Fruit fly (Drosophila melanogaster): ENCODE measurements around the gene stx.
A peak's percentile ranks its signal among the peaks of the same experiment; 100 is the strongest.

The stx gene

DNA sequence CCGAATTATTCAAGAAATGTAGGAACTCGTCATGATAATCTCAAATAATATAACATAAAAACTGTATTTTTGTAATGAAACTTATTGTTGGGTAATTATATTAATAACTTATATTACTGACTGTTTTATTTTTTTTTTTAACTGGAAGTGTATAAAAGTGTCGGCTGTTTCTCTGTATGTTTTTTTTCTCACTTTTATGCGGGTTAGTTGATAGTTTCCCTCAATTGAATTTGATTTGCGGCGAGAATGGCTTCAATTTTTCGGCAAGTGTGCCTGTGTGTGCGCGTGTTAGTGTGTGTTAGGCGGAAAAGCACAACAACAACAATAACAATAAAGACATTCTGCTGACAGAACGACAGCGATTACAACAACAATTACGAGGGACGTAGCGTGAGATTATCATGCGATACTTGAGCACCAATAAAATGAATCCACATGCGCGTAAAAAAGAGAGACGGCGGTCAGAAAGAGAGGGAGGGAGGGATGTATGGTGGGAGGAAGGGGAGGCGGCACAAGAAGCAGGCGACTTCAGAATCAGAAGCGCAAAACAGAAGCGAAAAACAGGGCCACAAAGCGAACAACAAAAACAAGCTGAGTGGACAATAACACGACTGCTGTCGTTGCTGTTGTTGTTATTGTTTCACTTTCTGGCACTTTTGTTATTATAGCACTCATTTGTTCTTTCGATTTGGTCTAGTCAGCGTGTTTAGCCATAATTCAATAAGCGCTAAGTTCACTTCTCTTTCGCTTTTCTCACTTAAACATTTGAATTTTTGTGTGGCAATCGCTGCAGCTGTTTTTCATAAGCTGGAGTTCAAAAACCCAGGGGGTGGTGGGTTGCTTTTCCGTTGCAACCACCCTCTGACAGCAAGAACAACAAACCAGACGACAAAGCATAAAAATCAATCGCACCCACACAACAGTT lies 18.5 kb upstream of the stx start (continued):
- TF ChIP-seq sc (optimal IDR thresholded peaks at IDR 0.05) = no peak
- no peak for TF ChIP-seq sc (GFP tag; optimal IDR thresholded peaks at IDR 0.05)
- no peak for TF ChIP-seq sr (GFP tag; IDR thresholded peaks at IDR 0.05)
- TF ChIP-seq Aef1 (GFP tag; IDR thresholded peaks at IDR 0.05) = peak; percentile 32; the same call in 1 of the 3 replicates
- TF ChIP-seq scrt (GFP tag; optimal IDR thresholded peaks at IDR 0.05) = peak; percentile 25
- peak in 1 of 3 experiments; percentile 17 for TF ChIP-seq lola (GFP tag; optimal IDR thresholded peaks at IDR 0.05)
- peak; percentile 19; the same call in 1 of the 2 replicates for TF ChIP-seq bowl (GFP tag; IDR thresholded peaks at IDR 0.05)
- TF ChIP-seq cg (GFP tag; optimal IDR thresholded peaks at IDR 0.05) = peak; percentile 64
- peak; percentile 93 for TF ChIP-seq Nf-YC (tag; optimal IDR thresholded peaks at IDR 0.05)
- peak; percentile 5 for TF ChIP-seq bcd (GFP tag; optimal IDR thresholded peaks at IDR 0.05)
- peak; percentile 30 for TF ChIP-seq nom (GFP tag; optimal IDR thresholded peaks at IDR 0.05)
- TF ChIP-seq Pdp1 (GFP tag; optimal IDR thresholded peaks at IDR 0.05) = no peak
- no peak for TF ChIP-seq CG13775 (GFP tag; optimal IDR thresholded peaks at IDR 0.05)
- TF ChIP-seq nerfin-2 (GFP tag; IDR thresholded peaks at IDR 0.05; ENCODE audit: partially characterized antibody) = no peak
- peak; percentile 22 for TF ChIP-seq CG13624 (GFP tag; optimal IDR thresholded peaks at IDR 0.05)
- TF ChIP-seq dan (GFP tag; IDR thresholded peaks at IDR 0.05) = no peak
- TF ChIP-seq Oli (tag; optimal IDR thresholded peaks at IDR 0.05) = peak; percentile 35
- peak; percentile 65; the same call in 2 of the 3 replicates for TF ChIP-seq ci (GFP tag; IDR thresholded peaks at IDR 0.05)
- no peak for TF ChIP-seq B-H2 (GFP tag; optimal IDR thresholded peaks at IDR 0.05)
- peak; percentile 5 for TF ChIP-seq CG6813 (GFP tag; optimal IDR thresholded peaks at IDR 0.05)
- TF ChIP-seq gem (tag; optimal IDR thresholded peaks at IDR 0.05) = peak; percentile 71
- TF ChIP-seq H15 (GFP tag; IDR thresholded peaks at IDR 0.05) = no peak
- TF ChIP-seq HmgZ (tag; optimal IDR thresholded peaks at IDR 0.05) = peak; percentile 34
- 0 out of 2 replicates have a peak, but pooled peaks have one; percentile 13 for TF ChIP-seq NFAT (GFP tag; IDR thresholded peaks at IDR 0.05)
- TF ChIP-seq Med (GFP tag) = peak; percentile 85
- peak; percentile 14 to 48 for TF ChIP-seq Trl (optimal IDR thresholded peaks at IDR 0.05)
- TF ChIP-seq Trl (GFP tag; optimal IDR thresholded peaks at IDR 0.05) = no peak
- TF ChIP-seq chm (GFP tag; IDR thresholded peaks at IDR 0.05) = peak; percentile 37; the same call in 1 of the 2 replicates
- peak; percentile 64 for TF ChIP-seq CG11504 (tag; optimal IDR thresholded peaks at IDR 0.05)
- no peak for TF ChIP-seq CG32772 (GFP tag; IDR thresholded peaks at IDR 0.05)
- no peak for TF ChIP-seq Gug (GFP tag; IDR thresholded peaks at IDR 0.05)
- peak; percentile 79 for TF ChIP-seq CG34376 (GFP tag; optimal IDR thresholded peaks at IDR 0.05)
- peak; percentile 88 for TF ChIP-seq Nf-YB (GFP tag; optimal IDR thresholded peaks at IDR 0.05)
- TF ChIP-seq CG18262 (tag; optimal IDR thresholded peaks at IDR 0.05) = peak; percentile 41
- TF ChIP-seq CG17829 (tag; optimal IDR thresholded peaks at IDR 0.05) = peak; percentile 2
- no peak for TF ChIP-seq Fer1 (GFP tag; optimal IDR thresholded peaks at IDR 0.05)
- peak; percentile 71; the same call in 2 of the 3 replicates for TF ChIP-seq CG17361 (GFP tag; IDR thresholded peaks at IDR 0.05)
- TF ChIP-seq pros (GFP tag; optimal IDR thresholded peaks at IDR 0.05) = peak; percentile 68
- TF ChIP-seq CG2678 (tag; optimal IDR thresholded peaks at IDR 0.05) = peak; percentile 67
- peak; percentile 68 for TF ChIP-seq row (GFP tag; IDR thresholded peaks at IDR 0.05)
- TF ChIP-seq NC2α (GFP tag; optimal IDR thresholded peaks at IDR 0.05) = no peak
- peak; percentile 23 for TF ChIP-seq CG13424 (tag; optimal IDR thresholded peaks at IDR 0.05)
- TF ChIP-seq Vsx1 (GFP tag; optimal IDR thresholded peaks at IDR 0.05) = peak; percentile 52
- no peak for TF ChIP-seq CG1024 (GFP tag; IDR thresholded peaks at IDR 0.05)
- peak; percentile 28 for TF ChIP-seq ATbp (GFP tag; optimal IDR thresholded peaks at IDR 0.05)
- peak; percentile 46 for TF ChIP-seq dmrt99B (tag; optimal IDR thresholded peaks at IDR 0.05)
- no peak for TF ChIP-seq odd (GFP tag; optimal IDR thresholded peaks at IDR 0.05)
- TF ChIP-seq Ptx1 (GFP tag; IDR thresholded peaks at IDR 0.05) = peak; percentile 15; the same call in 1 of the 2 replicates

Data from whole organism, embryonic.